Fruit fly (Drosophila melanogaster) whole organism, prepupa: Measurements from ENCODE around the gene CG32075.

ENCODE experiments used
- Blimp-1 ChIP-seq: fragments of 200-800 bp; sonication (Bioruptor generic); optimal IDR thresholded peaks from 3 replicates; lab custom pipeline; 2017; ENCODE audit warnings: missing biosample characterization, missing genetic modification characterization, mild to moderate bottlenecking, moderate library complexity, missing genetic modification reagents
- CG16779 ChIP-seq: fragments of 200-800 bp; sonication (Bioruptor generic); optimal IDR thresholded peaks from 3 replicates; lab custom pipeline; 2017; ENCODE audit warnings: missing biosample characterization, mild to moderate bottlenecking, missing genetic modification characterization
- CG4318 ChIP-seq: fragments of 200-800 bp; sonication (Bioruptor generic); optimal IDR thresholded peaks from 3 replicates; lab custom pipeline; 2017; ENCODE audit warnings: missing biosample characterization, mild to moderate bottlenecking, missing genetic modification characterization
- CG8632 ChIP-seq: fragments of 200-800 bp; sonication (Bioruptor generic); optimal IDR thresholded peaks from 3 replicates; lab custom pipeline; 2016; ENCODE audit warnings: missing biosample characterization, missing genetic modification characterization
- Eip93F ChIP-seq: fragments of 200-800 bp; sonication (Bioruptor generic); optimal IDR thresholded peaks from 2 replicates; lab custom pipeline; 2016; ENCODE audit warnings: missing biosample characterization, mild to moderate bottlenecking, missing genetic modification characterization
- Hr38 ChIP-seq: sonication (Bioruptor generic); optimal IDR thresholded peaks from 2 replicates; lab custom pipeline; 2016; ENCODE audit warnings: missing biosample characterization, missing genetic modification characterization
- Sox15 ChIP-seq: fragments of 200-800 bp; sonication (Bioruptor generic); optimal IDR thresholded peaks from 3 replicates; lab custom pipeline; 2016; ENCODE audit warnings: missing biosample characterization, missing genetic modification characterization
- spab ChIP-seq: fragments of 200-800 bp; sonication (Bioruptor generic); optimal IDR thresholded peaks from 2 replicates; lab custom pipeline; 2017; ENCODE audit warnings: missing biosample characterization, mild to moderate bottlenecking, missing genetic modification characterization, missing genetic modification reagents
- topi ChIP-seq: fragments of 200-800 bp; sonication (Bioruptor generic); optimal IDR thresholded peaks from 3 replicates; lab custom pipeline; 2016; ENCODE audit warnings: missing biosample characterization, missing genetic modification characterization

- peak; percentile 31 for TF ChIP-seq spab (GFP tag; lab: Kevin White, UChicago)
- no peak for TF ChIP-seq Blimp-1 (GFP tag; lab: Kevin White, UChicago)
- peak; percentile 65 for TF ChIP-seq Hr38 (GFP tag; lab: Kevin White, UChicago)
- TF ChIP-seq topi = peak; percentile 86
- TF ChIP-seq Sox15 (GFP tag; lab: Kevin White, UChicago) = peak; percentile 82
- peak; percentile 68 for TF ChIP-seq CG4318 (GFP tag; lab: Kevin White, UChicago)
- no peak for TF ChIP-seq CG16779 (tag; lab: Kevin White, UChicago)
- peak; percentile 73 for TF ChIP-seq CG8632
- peak; percentile 38 for TF ChIP-seq Eip93F
Observed at dm6 chr3L:11064689-11065088, at the start of gene CG32075, which contains the start of the genes CG45101 and SuUR.
